Fruit fly (Drosophila melanogaster): ENCODE data around the gene Sps2.

DNA sequence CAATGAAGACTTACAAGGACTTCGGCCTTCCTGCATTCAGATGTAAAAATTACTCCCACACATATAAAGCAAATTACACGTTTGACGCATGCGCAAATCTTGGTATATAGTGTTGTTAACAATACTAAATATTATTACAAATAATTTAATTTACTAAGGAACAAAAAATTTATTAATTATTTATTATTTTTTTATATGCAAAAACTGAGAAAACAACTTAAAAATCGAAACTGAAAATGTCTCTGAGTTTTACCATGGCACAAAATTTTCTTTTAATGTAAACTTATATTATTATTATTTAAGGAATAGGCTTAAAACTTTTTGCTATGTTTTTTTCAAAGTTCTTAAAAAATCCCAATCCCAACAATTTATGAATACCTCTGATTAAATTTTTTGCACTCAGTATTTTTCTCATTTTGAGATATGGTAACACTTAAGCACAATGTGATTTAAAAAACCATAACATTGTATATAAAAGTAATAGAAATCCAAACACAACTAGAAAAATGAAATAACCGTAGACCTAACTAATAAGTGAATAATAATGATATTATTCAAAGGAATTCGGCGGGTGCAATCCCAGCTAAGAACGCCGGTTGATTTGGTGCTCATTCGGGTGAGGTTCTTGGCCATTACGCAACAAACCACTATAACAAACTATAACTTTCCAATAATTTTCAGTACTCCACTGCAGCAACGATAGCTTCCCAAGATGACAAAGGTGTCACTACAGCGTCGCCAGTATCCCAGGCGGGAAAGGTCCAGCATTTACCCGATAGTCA lies 11.1 kb upstream of the Sps2 start, which contains the start of the genes Schip1 and Cox10:
- TF ChIP-seq CG8478 (optimal IDR thresholded peaks at IDR 0.05) = no peak
- no peak for TF ChIP-seq CTCF (optimal IDR thresholded peaks at IDR 0.05)
